Fruit fly (Drosophila melanogaster): ENCODE results near the gene croc.

croc gene

dm6 chr3L:21496865-21497634, 20.8 kb upstream of the croc start, which contains the start of gene Hr78 (continued):
- TF ChIP-seq BEAF-32 (GFP tag; optimal IDR thresholded peaks at IDR 0.05) (peak; percentile 29), CG1233 (GFP tag; optimal IDR thresholded peaks at IDR 0.05) (peak; percentile 84), tap (tag; optimal IDR thresholded peaks at IDR 0.05) (peak; percentile 69), CrebB (tag; optimal IDR thresholded peaks at IDR 0.05) (peak; percentile 17), CG8290 (GFP tag; optimal IDR thresholded peaks at IDR 0.05) (no peak), CG8290 (tag; optimal IDR thresholded peaks at IDR 0.05) (peak; percentile 3 to 38), gcm2 (GFP tag; optimal IDR thresholded peaks at IDR 0.05) (no peak), eyg (GFP tag; optimal IDR thresholded peaks at IDR 0.05) (no peak), CG1602 (GFP tag; optimal IDR thresholded peaks at IDR 0.05) (peak; percentile 56), nau (GFP tag; optimal IDR thresholded peaks at IDR 0.05) (no peak), Drgx (GFP tag; IDR thresholded peaks at IDR 0.05) (peak; percentile 81), CG34224 (GFP tag; IDR thresholded peaks at IDR 0.05; ENCODE audit: partially characterized antibody) (0 out of 3 replicates have a peak, but pooled peaks have one; percentile 35), CG43689 (GFP tag; IDR thresholded peaks at IDR 0.05) (no peak), p53 (GFP tag; optimal IDR thresholded peaks at IDR 0.05) (no peak), CG10431 (GFP tag; optimal IDR thresholded peaks at IDR 0.05) (peak; percentile 77), CG4617 (GFP tag; optimal IDR thresholded peaks at IDR 0.05; ENCODE audit: borderline replicate concordance) (peak; percentile 75), CHES-1-like (GFP tag; optimal IDR thresholded peaks at IDR 0.05) (no peak), CG2712 (tag; optimal IDR thresholded peaks at IDR 0.05) (peak; percentile 87), CG2889 (GFP tag; IDR thresholded peaks at IDR 0.05) (0 out of 3 replicates have a peak, but pooled peaks have one; percentile 22), CoRest (tag; optimal IDR thresholded peaks at IDR 0.05) (peak; percentile 89), CG3995 (GFP tag; optimal IDR thresholded peaks at IDR 0.05) (peak; percentile 70), Atf3 (GFP tag; optimal IDR thresholded peaks at IDR 0.05) (no peak), CG7357 (GFP tag; IDR thresholded peaks at IDR 0.05) (0 out of 3 replicates have a peak, but pooled peaks have one; percentile 52), nerfin-2 (GFP tag; IDR thresholded peaks at IDR 0.05; ENCODE audit: partially characterized antibody) (no peak), CG16813 (GFP tag; IDR thresholded peaks at IDR 0.05; ENCODE audit: partially characterized antibody) (no peak), Oli (tag; optimal IDR thresholded peaks at IDR 0.05) (peak; percentile 87), Elba2 (GFP tag; optimal IDR thresholded peaks at IDR 0.05) (peak; percentile 85), mld (GFP tag; IDR thresholded peaks at IDR 0.05; ENCODE audit: partially characterized antibody) (no peak), sens (GFP tag) (peak; percentile 88), HLH4C (GFP tag; IDR thresholded peaks at IDR 0.05; ENCODE audit: partially characterized antibody) (no peak), CTCF (GFP tag; optimal IDR thresholded peaks at IDR 0.05) (no peak), lmd (GFP tag; IDR thresholded peaks at IDR 0.05) (peak; percentile 74), gsb (GFP tag; IDR thresholded peaks at IDR 0.05) (0 out of 2 replicates have a peak, but pooled peaks have one; percentile 45), ara (GFP tag; IDR thresholded peaks at IDR 0.05) (peak; percentile 55), dimm (GFP tag; IDR thresholded peaks at IDR 0.05) (no peak), CG1792 (GFP tag; optimal IDR thresholded peaks at IDR 0.05) (no peak), phol (tag; optimal IDR thresholded peaks at IDR 0.05) (peak; percentile 79), B-H1 (GFP tag; IDR thresholded peaks at IDR 0.05) (no peak; the same call in 2 of the 3 replicates), CG10565 (GFP tag; optimal IDR thresholded peaks at IDR 0.05) (no peak), CG9437 (GFP tag; optimal IDR thresholded peaks at IDR 0.05) (peak; percentile 91), sna (GFP tag; IDR thresholded peaks at IDR 0.05; ENCODE audit: partially characterized antibody) (peak; percentile 29; the same call in 1 of the 2 replicates), MTF-1 (GFP tag; optimal IDR thresholded peaks at IDR 0.05; ENCODE audit: borderline replicate concordance) (no peak), CG2120 (GFP tag; optimal IDR thresholded peaks at IDR 0.05) (peak; percentile 33), ranshi (GFP tag; IDR thresholded peaks at IDR 0.05) (peak; percentile 50), Sox102F (GFP tag; optimal IDR thresholded peaks at IDR 0.05) (peak; percentile 81), CG1024 (GFP tag; IDR thresholded peaks at IDR 0.05) (peak; percentile 38; the same call in 1 of the 2 replicates), CG18599 (GFP tag; optimal IDR thresholded peaks at IDR 0.05) (peak; percentile 89), org-1 (GFP tag; optimal IDR thresholded peaks at IDR 0.05) (peak; percentile 64), lov (optimal IDR thresholded peaks at IDR 0.05) (no peak), lov (GFP tag; IDR thresholded peaks at IDR 0.05) (0 out of 3 replicates have a peak, but pooled peaks have one; percentile 54)
